Fruit fly (Drosophila melanogaster): ENCODE data around the gene Ir94c.

The Ir94c gene

DNA sequence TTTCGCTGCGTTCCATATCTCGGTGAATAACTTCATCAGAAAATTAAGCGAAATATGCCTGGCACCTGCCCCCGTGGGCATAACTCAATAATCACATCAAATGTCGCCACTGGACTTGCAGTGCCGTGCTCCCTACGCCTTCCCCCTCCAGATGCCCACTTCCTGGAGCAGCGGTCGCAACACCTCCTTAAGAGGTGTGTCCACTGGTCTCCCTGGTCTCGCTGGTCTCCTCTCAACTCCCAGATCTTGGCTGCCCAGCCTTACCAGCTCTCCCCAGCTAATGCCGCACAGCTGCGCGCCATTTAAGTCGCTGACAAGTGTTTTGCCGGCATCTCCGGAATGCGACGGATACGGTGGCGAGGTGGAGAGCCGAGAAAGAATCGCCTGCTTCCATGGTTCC, 16.2 kb upstream of the Ir94c start:
- TF ChIP-seq Smox (GFP tag; optimal IDR thresholded peaks at IDR 0.05) (no peak), salr (GFP tag; optimal IDR thresholded peaks at IDR 0.05) (no peak), CG4318 (GFP tag; optimal IDR thresholded peaks at IDR 0.05) (no peak), topi (GFP tag; optimal IDR thresholded peaks at IDR 0.05) (no peak), esn (GFP tag; optimal IDR thresholded peaks at IDR 0.05) (no peak), fd85E (GFP tag; optimal IDR thresholded peaks at IDR 0.05) (no peak), eg (GFP tag; IDR thresholded peaks at IDR 0.05) (no peak), fd59A (GFP tag; optimal IDR thresholded peaks at IDR 0.05) (no peak), OdsH (GFP tag; optimal IDR thresholded peaks at IDR 0.05) (no peak), net (GFP tag; optimal IDR thresholded peaks at IDR 0.05) (no peak), CG10669 (GFP tag; optimal IDR thresholded peaks at IDR 0.05) (no peak), ss (GFP tag; optimal IDR thresholded peaks at IDR 0.05) (no peak), CG9139 (GFP tag; optimal IDR thresholded peaks at IDR 0.05) (no peak), CG6808 (GFP tag; optimal IDR thresholded peaks at IDR 0.05) (no peak), Hr39 (GFP tag; optimal IDR thresholded peaks at IDR 0.05) (no peak), CG8632 (GFP tag; optimal IDR thresholded peaks at IDR 0.05) (no peak), CG3032 (tag; optimal IDR thresholded peaks at IDR 0.05) (no peak), CG11294 (GFP tag; IDR thresholded peaks at IDR 0.05) (no peak), Eip75B (GFP tag; optimal IDR thresholded peaks at IDR 0.05) (no peak), Ets96B (tag; optimal IDR thresholded peaks at IDR 0.05) (no peak)

DNA sequence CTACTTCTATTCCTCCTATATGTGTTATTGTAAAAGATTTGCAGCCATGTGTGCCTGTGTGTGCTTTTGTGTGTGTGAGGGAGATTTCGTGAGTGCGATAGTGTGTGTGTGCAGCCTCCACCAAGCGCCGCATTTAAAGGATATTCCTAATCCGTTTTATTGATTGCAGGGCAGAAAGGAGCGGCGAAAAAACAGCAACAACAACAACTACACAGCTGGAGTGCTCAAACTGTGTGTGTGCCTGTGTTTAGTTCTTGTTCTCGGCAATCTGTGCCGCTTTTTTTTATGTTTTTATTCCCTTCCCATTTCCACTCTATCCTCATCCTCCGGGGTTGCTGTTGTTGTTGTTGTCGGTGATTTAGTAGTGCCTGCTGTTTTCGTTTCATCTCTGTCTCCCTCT, 15.2 kb upstream of the Ir94c start:
- TF ChIP-seq CG10669 (GFP tag; optimal IDR thresholded peaks at IDR 0.05) (no peak), dsx (GFP tag; optimal IDR thresholded peaks at IDR 0.05; ENCODE audit: poor library complexity, severe bottlenecking) (no peak), Ets96B (tag; optimal IDR thresholded peaks at IDR 0.05) (no peak), CG4318 (GFP tag; optimal IDR thresholded peaks at IDR 0.05) (no peak), CG15336 (GFP tag; IDR thresholded peaks at IDR 0.05) (no peak), Lpt (GFP tag; optimal IDR thresholded peaks at IDR 0.05) (no peak), Met (GFP tag; optimal IDR thresholded peaks at IDR 0.05) (no peak), achi (GFP tag; optimal IDR thresholded peaks at IDR 0.05) (no peak), svp (GFP tag) (no peak), vri (GFP tag; optimal IDR thresholded peaks at IDR 0.05) (no peak), spab (GFP tag; optimal IDR thresholded peaks at IDR 0.05) (no peak), CG8632 (GFP tag; optimal IDR thresholded peaks at IDR 0.05) (no peak), Hr38 (GFP tag; optimal IDR thresholded peaks at IDR 0.05) (no peak), net (GFP tag; optimal IDR thresholded peaks at IDR 0.05) (no peak)

DNA sequence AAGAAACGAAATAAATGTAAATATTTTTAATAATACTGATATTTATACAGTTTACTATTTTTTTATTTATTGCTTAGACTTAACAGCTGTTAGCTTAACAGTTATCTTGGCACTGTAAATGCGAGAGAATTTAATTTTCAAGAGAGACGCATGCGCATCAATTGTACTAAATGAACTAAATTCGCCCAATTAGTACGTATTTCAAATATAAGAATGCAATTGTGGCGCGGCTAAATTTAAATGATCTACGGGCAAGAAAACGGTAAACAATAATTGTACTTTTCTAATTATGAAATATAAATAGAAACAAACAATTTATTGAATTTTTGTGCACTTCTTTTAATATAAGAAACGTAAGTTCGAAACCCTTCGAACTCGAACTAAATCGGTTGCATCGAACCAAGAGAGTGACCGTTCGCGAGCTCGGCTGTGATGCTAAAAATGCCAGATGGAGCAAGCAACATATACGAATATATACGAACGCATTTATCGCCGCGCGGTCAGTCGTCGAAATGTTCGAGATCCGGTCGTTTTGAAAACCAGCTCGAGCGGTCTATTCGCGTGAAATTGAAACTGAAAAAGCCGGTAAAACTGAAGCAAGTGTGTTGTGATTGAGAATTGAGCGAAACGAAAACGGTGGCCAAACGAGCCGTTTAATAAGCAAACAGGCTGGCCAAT, 14.2 kb upstream of the Ir94c start, which contains the start of gene SKIP:
Gene SKIP (plus strand): TSS at position 494 of the 678 bp plus-strand sequence.
- TF ChIP-seq CG6808 (GFP tag; optimal IDR thresholded peaks at IDR 0.05) (peak; percentile 11), dsx (GFP tag; optimal IDR thresholded peaks at IDR 0.05; ENCODE audit: poor library complexity, severe bottlenecking) (peak; percentile 8), CG3919 (GFP tag; optimal IDR thresholded peaks at IDR 0.05) (peak; percentile 39), CG11902 (GFP tag; optimal IDR thresholded peaks at IDR 0.05) (no peak), salr (GFP tag; optimal IDR thresholded peaks at IDR 0.05) (no peak), svp (GFP tag) (peak; percentile 40), fd85E (GFP tag; optimal IDR thresholded peaks at IDR 0.05) (peak; percentile 28), Eip78C (GFP tag) (peak; percentile 76), esn (GFP tag; optimal IDR thresholded peaks at IDR 0.05) (peak; percentile 38), vri (GFP tag; optimal IDR thresholded peaks at IDR 0.05) (no peak), Smox (GFP tag; optimal IDR thresholded peaks at IDR 0.05) (peak; percentile 22), CG15336 (GFP tag; IDR thresholded peaks at IDR 0.05) (0 out of 2 replicates have a peak, but pooled peaks have one; percentile 20), Sox102F (GFP tag; optimal IDR thresholded peaks at IDR 0.05) (peak; percentile 29), CG10669 (GFP tag; optimal IDR thresholded peaks at IDR 0.05) (no peak), Met (GFP tag; optimal IDR thresholded peaks at IDR 0.05) (peak; percentile 13), CG1621 (tag; optimal IDR thresholded peaks at IDR 0.05) (peak; percentile 17), CG7368 (GFP tag; optimal IDR thresholded peaks at IDR 0.05) (peak; percentile 30), Sox14 (GFP tag; optimal IDR thresholded peaks at IDR 0.05) (no peak), Ets96B (tag; optimal IDR thresholded peaks at IDR 0.05) (peak; percentile 5), Eip93F (GFP tag; optimal IDR thresholded peaks at IDR 0.05) (peak; percentile 17), ss (GFP tag; optimal IDR thresholded peaks at IDR 0.05) (peak in 1 of 2 experiments; percentile 5), CG6854 (GFP tag; optimal IDR thresholded peaks at IDR 0.05) (no peak), CG6163 (GFP tag; IDR thresholded peaks at IDR 0.05) (peak; percentile 43; the same call in 1 of the 3 replicates), Sox15 (GFP tag; optimal IDR thresholded peaks at IDR 0.05) (no peak), eg (GFP tag; IDR thresholded peaks at IDR 0.05) (peak; percentile 27; the same call in 1 of the 3 replicates)
